In genomic region chr3R:21359375-21360191, dm6 we compare ENCODE assay signal across 1 fruit fly cellular context.
TF ChIP-seq lines count a peak whose summit lies in the region.

No protein-coding gene starts in this region.

TF ChIP-seq in whole organism, embryonic, 481 proteins besides CTCF, POLR2A, EP300 and RAD21 (continued from another document):
- TF ChIP-seq pho (GFP tag; optimal IDR thresholded peaks at IDR 0.05; lab: Kevin White, UChicago): no peak
- TF ChIP-seq CG12659 (GFP tag; optimal IDR thresholded peaks at IDR 0.05; lab: Kevin White, UChicago): peak; percentile 21
- TF ChIP-seq MTF-1 (GFP tag; optimal IDR thresholded peaks at IDR 0.05; lab: Kevin White, UChicago; ENCODE audit: borderline replicate concordance): no peak
- peak; percentile 31 for TF ChIP-seq Hmx (GFP tag; optimal IDR thresholded peaks at IDR 0.05; lab: Kevin White, UChicago)
- TF ChIP-seq MBD-R2 (GFP tag; IDR thresholded peaks at IDR 0.05; lab: Robert Waterston, UW): peak; percentile 25; the same call in 1 of the 2 replicates
- no peak for TF ChIP-seq fu2 (GFP tag; optimal IDR thresholded peaks at IDR 0.05; lab: Kevin White, UChicago)
- peak; percentile 27 for TF ChIP-seq lbe (GFP tag; optimal IDR thresholded peaks at IDR 0.05; lab: Kevin White, UChicago)
- no peak for TF ChIP-seq CG13775 (GFP tag; optimal IDR thresholded peaks at IDR 0.05; lab: Kevin White, UChicago)
- no peak for TF ChIP-seq sisA (GFP tag; IDR thresholded peaks at IDR 0.05; lab: Robert Waterston, UW)
- no peak for TF ChIP-seq CG2120 (GFP tag; optimal IDR thresholded peaks at IDR 0.05; lab: Kevin White, UChicago)
- peak; percentile 61; the same call in 2 of the 3 replicates for TF ChIP-seq knrl (GFP tag; IDR thresholded peaks at IDR 0.05; lab: Robert Waterston, UW; ENCODE audit: partially characterized antibody)
- peak; percentile 66 for TF ChIP-seq sens (GFP tag; lab: Kevin White, UChicago)
- no peak for TF ChIP-seq CG7745 (tag; optimal IDR thresholded peaks at IDR 0.05; lab: Kevin White, UChicago)
- peak; percentile 24 for TF ChIP-seq nmo (GFP tag; optimal IDR thresholded peaks at IDR 0.05; lab: Kevin White, UChicago)
- TF ChIP-seq kay (GFP tag; optimal IDR thresholded peaks at IDR 0.05; lab: Kevin White, UChicago): no peak
- peak; percentile 79 for TF ChIP-seq Sry-δ (GFP tag; optimal IDR thresholded peaks at IDR 0.05; lab: Kevin White, UChicago)
- TF ChIP-seq E2f2 (GFP tag; IDR thresholded peaks at IDR 0.05; lab: Robert Waterston, UW): 0 out of 2 replicates have a peak, but pooled peaks have one; percentile 14
- TF ChIP-seq CG7963 (GFP tag; IDR thresholded peaks at IDR 0.05; lab: Robert Waterston, UW; ENCODE audit: partially characterized antibody): 0 out of 3 replicates have a peak, but pooled peaks have one; percentile 49
- no peak for TF ChIP-seq Atf-2 (GFP tag; optimal IDR thresholded peaks at IDR 0.05; lab: Kevin White, UChicago)
- peak; percentile 10 for TF ChIP-seq Dp (GFP tag; optimal IDR thresholded peaks at IDR 0.05; lab: Kevin White, UChicago)
- peak; percentile 61 for TF ChIP-seq CG6791 (GFP tag; IDR thresholded peaks at IDR 0.05; lab: Robert Waterston, UW; ENCODE audit: partially characterized antibody)
- TF ChIP-seq B-H1 (GFP tag; IDR thresholded peaks at IDR 0.05; lab: Robert Waterston, UW): no peak
- no peak for TF ChIP-seq toy (GFP tag; IDR thresholded peaks at IDR 0.05; lab: Robert Waterston, UW)
- peak; percentile 72 for TF ChIP-seq CG16813 (GFP tag; IDR thresholded peaks at IDR 0.05; lab: Robert Waterston, UW; ENCODE audit: partially characterized antibody)
- TF ChIP-seq nerfin-2 (GFP tag; IDR thresholded peaks at IDR 0.05; lab: Robert Waterston, UW; ENCODE audit: partially characterized antibody): 0 out of 2 replicates have a peak, but pooled peaks have one; percentile 9
- TF ChIP-seq Opbp (GFP tag; IDR thresholded peaks at IDR 0.05; lab: Robert Waterston, UW; ENCODE audit: partially characterized antibody): 0 out of 3 replicates have a peak, but pooled peaks have one; percentile 45
- no peak for TF ChIP-seq ewg (GFP tag; optimal IDR thresholded peaks at IDR 0.05; lab: Kevin White, UChicago)
- 0 out of 3 replicates have a peak, but pooled peaks have one; percentile 13 for TF ChIP-seq CG11695 (GFP tag; IDR thresholded peaks at IDR 0.05; lab: Robert Waterston, UW)
- TF ChIP-seq CG17186 (GFP tag; optimal IDR thresholded peaks at IDR 0.05; lab: Kevin White, UChicago): peak; percentile 98
- TF ChIP-seq CG34224 (GFP tag; IDR thresholded peaks at IDR 0.05; lab: Robert Waterston, UW; ENCODE audit: partially characterized antibody): peak; percentile 61; the same call in 2 of the 3 replicates
- TF ChIP-seq Dref (GFP tag; IDR thresholded peaks at IDR 0.05; lab: Robert Waterston, UW): peak; percentile 76
- TF ChIP-seq YL-1 (GFP tag; optimal IDR thresholded peaks at IDR 0.05; lab: Kevin White, UChicago): peak; percentile 30
- no peak for TF ChIP-seq CG10209 (GFP tag; optimal IDR thresholded peaks at IDR 0.05; lab: Kevin White, UChicago)
- no peak for TF ChIP-seq CG10274 (GFP tag; optimal IDR thresholded peaks at IDR 0.05; lab: Kevin White, UChicago)
- no peak for TF ChIP-seq lmd (GFP tag; IDR thresholded peaks at IDR 0.05; lab: Robert Waterston, UW)
- TF ChIP-seq CG15479 (GFP tag; optimal IDR thresholded peaks at IDR 0.05; lab: Kevin White, UChicago): no peak
- TF ChIP-seq trem (tag; optimal IDR thresholded peaks at IDR 0.05; lab: Kevin White, UChicago): peak; percentile 59
- TF ChIP-seq HLH54F (GFP tag; optimal IDR thresholded peaks at IDR 0.05; lab: Kevin White, UChicago): no peak
- peak; percentile 71 for TF ChIP-seq CG13287 (GFP tag; IDR thresholded peaks at IDR 0.05; lab: Robert Waterston, UW; ENCODE audit: partially characterized antibody)
- peak; percentile 57 for TF ChIP-seq inv (GFP tag; IDR thresholded peaks at IDR 0.05; lab: Robert Waterston, UW; ENCODE audit: partially characterized antibody)
- no peak for TF ChIP-seq CG11085 (GFP tag; IDR thresholded peaks at IDR 0.05; lab: Robert Waterston, UW)
- peak; percentile 61 for TF ChIP-seq hbn (GFP tag; IDR thresholded peaks at IDR 0.05; lab: Robert Waterston, UW; ENCODE audit: partially characterized antibody)
- TF ChIP-seq CG12299 (tag; optimal IDR thresholded peaks at IDR 0.05; lab: Kevin White, UChicago): no peak
- peak; percentile 55; the same call in 1 of the 2 replicates for TF ChIP-seq sna (GFP tag; IDR thresholded peaks at IDR 0.05; lab: Robert Waterston, UW; ENCODE audit: partially characterized antibody)
- TF ChIP-seq CG3995 (GFP tag; optimal IDR thresholded peaks at IDR 0.05; lab: Kevin White, UChicago): peak; percentile 53
- peak; percentile 64; the same call in 1 of the 2 replicates for TF ChIP-seq unc-4 (GFP tag; IDR thresholded peaks at IDR 0.05; lab: Robert Waterston, UW; ENCODE audit: partially characterized antibody)
- peak; percentile 40 for TF ChIP-seq CG12391 (tag; optimal IDR thresholded peaks at IDR 0.05; lab: Kevin White, UChicago)
- peak; percentile 71 for TF ChIP-seq Myb (GFP tag; optimal IDR thresholded peaks at IDR 0.05; lab: Kevin White, UChicago)
- TF ChIP-seq CG31365 (tag; optimal IDR thresholded peaks at IDR 0.05; lab: Kevin White, UChicago): peak; percentile 19
- no peak for TF ChIP-seq Kr (GFP tag; optimal IDR thresholded peaks at IDR 0.05; lab: Kevin White, UChicago)
- no peak for TF ChIP-seq salm (tag; optimal IDR thresholded peaks at IDR 0.05; lab: Kevin White, UChicago)
- TF ChIP-seq row (GFP tag; IDR thresholded peaks at IDR 0.05; lab: Robert Waterston, UW): peak; percentile 66
- TF ChIP-seq CG3163 (GFP tag; optimal IDR thresholded peaks at IDR 0.05; lab: Kevin White, UChicago): no peak
- TF ChIP-seq GATAe (GFP tag; conservative IDR thresholded peaks at IDR 0.05; lab: Robert Waterston, UW): no peak
- TF ChIP-seq Scr (GFP tag; IDR thresholded peaks at IDR 0.05; lab: Robert Waterston, UW; ENCODE audit: partially characterized antibody): peak; percentile 79
- TF ChIP-seq CG10267 (tag; optimal IDR thresholded peaks at IDR 0.05; lab: Kevin White, UChicago): peak; percentile 33
- TF ChIP-seq mld (GFP tag; IDR thresholded peaks at IDR 0.05; lab: Robert Waterston, UW; ENCODE audit: partially characterized antibody): peak; percentile 61; the same call in 1 of the 3 replicates
- peak; percentile 82 for TF ChIP-seq cg (GFP tag; optimal IDR thresholded peaks at IDR 0.05; lab: Kevin White, UChicago)
- peak; percentile 21 for TF ChIP-seq CG8924 (tag; optimal IDR thresholded peaks at IDR 0.05; lab: Kevin White, UChicago)
- TF ChIP-seq CG5245 (GFP tag; optimal IDR thresholded peaks at IDR 0.05; lab: Kevin White, UChicago): no peak
- no peak for TF ChIP-seq gro (GFP tag; optimal IDR thresholded peaks at IDR 0.05; lab: Kevin White, UChicago)
- TF ChIP-seq CG32532 (GFP tag; IDR thresholded peaks at IDR 0.05; lab: Robert Waterston, UW): no peak
- TF ChIP-seq CG2712 (tag; optimal IDR thresholded peaks at IDR 0.05; lab: Kevin White, UChicago): peak; percentile 4
- no peak for TF ChIP-seq CG10565 (GFP tag; optimal IDR thresholded peaks at IDR 0.05; lab: Kevin White, UChicago)
- TF ChIP-seq wor (GFP tag; IDR thresholded peaks at IDR 0.05; lab: Robert Waterston, UW): no peak
- no peak for TF ChIP-seq Sry-β (GFP tag; optimal IDR thresholded peaks at IDR 0.05; lab: Kevin White, UChicago)
- no peak for TF ChIP-seq CG7556 (GFP tag; optimal IDR thresholded peaks at IDR 0.05; lab: Kevin White, UChicago)
- peak; percentile 81 for TF ChIP-seq BEAF-32 (GFP tag; optimal IDR thresholded peaks at IDR 0.05; lab: Kevin White, UChicago)
- TF ChIP-seq Poxn (GFP tag; IDR thresholded peaks at IDR 0.05; lab: Robert Waterston, UW): no peak
- no peak for TF ChIP-seq dysf (GFP tag; IDR thresholded peaks at IDR 0.05; lab: Robert Waterston, UW)
- TF ChIP-seq br (optimal IDR thresholded peaks at IDR 0.05; lab: Kevin White, UChicago): no peak
- peak; percentile 5 for TF ChIP-seq lilli (GFP tag; optimal IDR thresholded peaks at IDR 0.05; lab: Kevin White, UChicago)
- peak; percentile 69; the same call in 2 of the 3 replicates for TF ChIP-seq HLH4C (GFP tag; IDR thresholded peaks at IDR 0.05; lab: Robert Waterston, UW; ENCODE audit: partially characterized antibody)
- TF ChIP-seq pzg (GFP tag; optimal IDR thresholded peaks at IDR 0.05; lab: Kevin White, UChicago): peak; percentile 32
- no peak for TF ChIP-seq CG15514 (GFP tag; optimal IDR thresholded peaks at IDR 0.05; lab: Kevin White, UChicago)
- peak; percentile 74 for TF ChIP-seq amos (GFP tag; IDR thresholded peaks at IDR 0.05; lab: Robert Waterston, UW; ENCODE audit: partially characterized antibody)
- TF ChIP-seq CG4617 (GFP tag; optimal IDR thresholded peaks at IDR 0.05; lab: Kevin White, UChicago; ENCODE audit: borderline replicate concordance): peak; percentile 85
- TF ChIP-seq CG18262 (tag; optimal IDR thresholded peaks at IDR 0.05; lab: Kevin White, UChicago): peak; percentile 16
- TF ChIP-seq Dll (GFP tag; IDR thresholded peaks at IDR 0.05; lab: Robert Waterston, UW; ENCODE audit: partially characterized antibody): peak; percentile 80
- TF ChIP-seq bbx (GFP tag; IDR thresholded peaks at IDR 0.05; lab: Robert Waterston, UW; ENCODE audit: partially characterized antibody): peak; percentile 47; the same call in 1 of the 2 replicates
- TF ChIP-seq Oaz (GFP tag; IDR thresholded peaks at IDR 0.05; lab: Robert Waterston, UW): no peak
- TF ChIP-seq NC2α (GFP tag; optimal IDR thresholded peaks at IDR 0.05; lab: Kevin White, UChicago): no peak
- no peak for TF ChIP-seq BtbVII (GFP tag; optimal IDR thresholded peaks at IDR 0.05; lab: Kevin White, UChicago)
- no peak for TF ChIP-seq PHDP (tag; optimal IDR thresholded peaks at IDR 0.05; lab: Kevin White, UChicago)
- TF ChIP-seq HmgZ (tag; optimal IDR thresholded peaks at IDR 0.05; lab: Kevin White, UChicago): peak; percentile 32
